Fruit fly (Drosophila melanogaster) whole organism, embryonic: Measurements from ENCODE around the gene Sfxn2.

Source experiments
- Antp ChIP-seq: fragments of 200-800 bp; sonication (Bioruptor generic); optimal IDR thresholded peaks from 3 replicates; lab custom pipeline; 2016; ENCODE audit warnings: missing biosample characterization, missing genetic modification characterization
- Bteb2 ChIP-seq: fragments of 200-800 bp; sonication (Bioruptor generic); optimal IDR thresholded peaks from 2 replicates; lab custom pipeline; 2016; ENCODE audit warnings: missing biosample characterization, missing genetic modification characterization
- CG10366 ChIP-seq: fragments of 200-800 bp; sonication (Bioruptor generic); IDR thresholded peaks from 2 replicates; pipeline ENCODE4 v1.3.6; 2022; ENCODE audit warnings: missing biosample characterization, missing genetic modification characterization
- CG10543 ChIP-seq: fragments of 200-800 bp; sonication (Bioruptor generic); optimal IDR thresholded peaks from 3 replicates; lab custom pipeline; 2017; ENCODE audit warnings: missing biosample characterization, mild to moderate bottlenecking, missing genetic modification characterization, moderate library complexity
- CG10654 ChIP-seq: fragments of 200-800 bp; sonication (Bioruptor generic); optimal IDR thresholded peaks from 2 replicates; lab custom pipeline; 2016; ENCODE audit warnings: missing biosample characterization, missing genetic modification characterization
- CG11398 ChIP-seq: fragments of 200-800 bp; sonication (Bioruptor generic); optimal IDR thresholded peaks from 2 replicates; lab custom pipeline; 2016; ENCODE audit warnings: missing biosample characterization, missing genetic modification characterization
- CG12104 ChIP-seq: fragments of 200-800 bp; sonication (Bioruptor generic); optimal IDR thresholded peaks from 3 replicates; lab custom pipeline; 2016; ENCODE audit warnings: missing biosample characterization, missing genetic modification characterization
- CG12769 ChIP-seq: fragments of 200-800 bp; sonication (Bioruptor generic); optimal IDR thresholded peaks from 2 replicates; lab custom pipeline; 2019; ENCODE audit warnings: missing biosample characterization, mild to moderate bottlenecking, missing genetic modification characterization, moderate library complexity
- CG13296 ChIP-seq: fragments of 200-800 bp; sonication (Bioruptor generic); optimal IDR thresholded peaks from 3 replicates; lab custom pipeline; 2018; ENCODE audit warnings: missing biosample characterization, mild to moderate bottlenecking, missing genetic modification characterization
- CG13424 ChIP-seq: fragments of 200-800 bp; sonication (Bioruptor generic); optimal IDR thresholded peaks from 2 replicates; lab custom pipeline; 2019; ENCODE audit warnings: missing biosample characterization, mild to moderate bottlenecking, missing genetic modification characterization, moderate library complexity
- CG16779 ChIP-seq: fragments of 200-800 bp; sonication (Bioruptor generic); IDR thresholded peaks from 2 replicates; pipeline ENCODE4 v1.3.6; 2022; ENCODE audit warnings: missing biosample characterization, missing genetic modification characterization
- CG16863 ChIP-seq: fragments of 200-800 bp; sonication (Bioruptor generic); optimal IDR thresholded peaks from 3 replicates; lab custom pipeline; 2016; ENCODE audit warnings: missing biosample characterization, missing genetic modification characterization
- CG17186 ChIP-seq: fragments of 200-800 bp; sonication (Bioruptor generic); optimal IDR thresholded peaks from 3 replicates; lab custom pipeline; 2017; ENCODE audit warnings: missing biosample characterization, missing genetic modification reagents, missing genetic modification characterization
- CG18262 ChIP-seq: fragments of 200-800 bp; optimal IDR thresholded peaks from 3 replicates; lab custom pipeline; 2019; ENCODE audit warnings: missing biosample characterization, mild to moderate bottlenecking, missing genetic modification characterization, moderate library complexity
- CG2889 ChIP-seq: fragments of 200-800 bp; sonication (Bioruptor generic); IDR thresholded peaks from 3 replicates; pipeline ENCODE4 v1.3.6; 2022; ENCODE audit warnings: missing biosample characterization, missing genetic modification characterization
- CG3163 ChIP-seq: fragments of 200-800 bp; sonication (Bioruptor generic); optimal IDR thresholded peaks from 3 replicates; lab custom pipeline; 2016; ENCODE audit warnings: missing biosample characterization, missing genetic modification characterization
- CG32772 ChIP-seq: fragments of 200-800 bp; sonication (Bioruptor generic); IDR thresholded peaks from 2 replicates; pipeline ENCODE4 v1.3.6; 2022; ENCODE audit warnings: missing biosample characterization, missing genetic modification characterization
- CG3995 ChIP-seq: fragments of 200-800 bp; sonication (Bioruptor generic); optimal IDR thresholded peaks from 3 replicates; lab custom pipeline; 2016; ENCODE audit warnings: missing biosample characterization, missing genetic modification characterization
- CG5245 ChIP-seq: fragments of 200-800 bp; sonication (Bioruptor generic); optimal IDR thresholded peaks from 3 replicates; lab custom pipeline; 2016; ENCODE audit warnings: missing biosample characterization, missing genetic modification characterization
- CG6654 ChIP-seq: fragments of 200-800 bp; sonication (Bioruptor generic); optimal IDR thresholded peaks from 2 replicates; lab custom pipeline; 2017; ENCODE audit warnings: missing biosample characterization, mild to moderate bottlenecking, missing genetic modification characterization
- CG6689 ChIP-seq: fragments of 200-800 bp; sonication (Bioruptor generic); IDR thresholded peaks from 2 replicates; pipeline ENCODE4 v1.3.6; 2022; ENCODE audit warnings: missing biosample characterization, missing genetic modification characterization
- CG7786 ChIP-seq: fragments of 200-800 bp; sonication (Bioruptor generic); optimal IDR thresholded peaks from 2 replicates; lab custom pipeline; 2016; ENCODE audit warnings: missing biosample characterization, missing genetic modification characterization
- CG7839 ChIP-seq: fragments of 200-800 bp; sonication (Bioruptor generic); optimal IDR thresholded peaks from 3 replicates; lab custom pipeline; 2018; ENCODE audit warnings: missing biosample characterization, mild to moderate bottlenecking, missing genetic modification characterization, moderate library complexity
- CG7963 ChIP-seq: fragments of 200-800 bp; sonication (Bioruptor generic); IDR thresholded peaks from 3 replicates; pipeline ENCODE4 v1.3.6; 2022; ENCODE audit warnings: missing biosample characterization, missing genetic modification characterization; ENCODE audit not compliant: partially characterized antibody
- CG8359 ChIP-seq: fragments of 200-800 bp; sonication (Bioruptor generic); optimal IDR thresholded peaks from 2 replicates; lab custom pipeline; 2017; ENCODE audit warnings: missing biosample characterization, mild to moderate bottlenecking, missing genetic modification characterization, borderline replicate concordance
- CG8765 ChIP-seq: fragments of 200-800 bp; sonication (Bioruptor generic); IDR thresholded peaks from 2 replicates; pipeline ENCODE4 v1.3.6; 2022; ENCODE audit warnings: missing biosample characterization, missing genetic modification characterization
- CTCF ChIP-seq: fragments of 200-800 bp; sonication (Bioruptor generic); optimal IDR thresholded peaks from 2 replicates; lab custom pipeline; 2017; ENCODE audit warnings: missing biosample characterization, mild to moderate bottlenecking, missing genetic modification characterization, moderate library complexity
- D19A ChIP-seq: fragments of 200-800 bp; optimal IDR thresholded peaks from 3 replicates; lab custom pipeline; 2019; ENCODE audit warnings: missing biosample characterization, mild to moderate bottlenecking, missing genetic modification characterization, moderate library complexity
- D19B ChIP-seq: fragments of 200-800 bp; sonication (Bioruptor generic); optimal IDR thresholded peaks from 2 replicates; lab custom pipeline; 2017; ENCODE audit warnings: missing biosample characterization, mild to moderate bottlenecking, missing genetic modification characterization
- Dad ChIP-seq: fragments of 200-800 bp; sonication (Bioruptor generic); optimal IDR thresholded peaks from 3 replicates; lab custom pipeline; 2016; ENCODE audit warnings: missing biosample characterization, missing genetic modification characterization
- E2f1 ChIP-seq: fragments of 200-800 bp; sonication (Bioruptor generic); IDR thresholded peaks from 2 replicates; pipeline ENCODE4 v1.3.6; 2022; ENCODE audit warnings: missing biosample characterization, missing genetic modification characterization
- Ets97D ChIP-seq: fragments of 200-800 bp; sonication (Bioruptor generic); optimal IDR thresholded peaks from 3 replicates; lab custom pipeline; 2016; ENCODE audit warnings: missing biosample characterization, missing genetic modification characterization
- H15 ChIP-seq: fragments of 200-800 bp; sonication (Bioruptor generic); IDR thresholded peaks from 3 replicates; pipeline ENCODE4 v1.3.6; 2022; ENCODE audit warnings: missing biosample characterization, missing genetic modification characterization
- HmgD ChIP-seq: fragments of 200-800 bp; sonication (Bioruptor generic); optimal IDR thresholded peaks from 3 replicates; lab custom pipeline; 2016; ENCODE audit warnings: missing biosample characterization, missing genetic modification characterization
- Hmx ChIP-seq: fragments of 200-800 bp; sonication (Bioruptor generic); optimal IDR thresholded peaks from 2 replicates; lab custom pipeline; 2016; ENCODE audit warnings: missing biosample characterization, missing genetic modification characterization
- Kr ChIP-seq: fragments of 200-800 bp; sonication (Bioruptor generic); optimal IDR thresholded peaks from 2 replicates; lab custom pipeline; 2017; ENCODE audit warnings: missing biosample characterization, mild to moderate bottlenecking, missing genetic modification characterization
- NC2β ChIP-seq: fragments of 200-800 bp; sonication (Bioruptor generic); optimal IDR thresholded peaks from 2 replicates; lab custom pipeline; 2016; ENCODE audit warnings: missing biosample characterization, missing genetic modification characterization
- NFAT ChIP-seq: fragments of 200-800 bp; sonication (Bioruptor generic); IDR thresholded peaks from 2 replicates; pipeline ENCODE4 v1.3.6; 2022; ENCODE audit warnings: missing biosample characterization, missing genetic modification characterization
- Rfx ChIP-seq: fragments of 200-800 bp; sonication (Bioruptor generic); IDR thresholded peaks from 2 replicates; pipeline ENCODE4 v1.3.6; 2022; ENCODE audit warnings: missing biosample characterization, missing genetic modification characterization
- Rx ChIP-seq: fragments of 200-800 bp; sonication (Bioruptor generic); IDR thresholded peaks from 2 replicates; pipeline ENCODE4 v1.3.6; 2022; ENCODE audit warnings: missing biosample characterization, missing genetic modification characterization
- Scr ChIP-seq: fragments of 200-800 bp; sonication (Bioruptor generic); IDR thresholded peaks from 2 replicates; pipeline ENCODE4 v1.3.6; 2022; ENCODE audit warnings: missing biosample characterization, missing genetic modification characterization; ENCODE audit not compliant: partially characterized antibody
- Sox102F ChIP-seq: fragments of 200-800 bp; sonication (Bioruptor generic); optimal IDR thresholded peaks from 2 replicates; lab custom pipeline; 2018; ENCODE audit warnings: missing biosample characterization, mild to moderate bottlenecking, missing genetic modification characterization, moderate library complexity
- Sry-δ ChIP-seq: fragments of 200-800 bp; sonication (Bioruptor generic); optimal IDR thresholded peaks from 2 replicates; lab custom pipeline; 2016; ENCODE audit warnings: missing biosample characterization, missing genetic modification characterization
- Trl ChIP-seq, 3 experiments: fragments of >200 bp in 2 of 3; fragments of 200-800 bp in 1 of 3; sonication (Bioruptor generic) in 1 of 3; optimal IDR thresholded peaks; 2 replicates in 1 of 3; 3 replicates in 2 of 3; lab custom pipeline; 2016 to 2017; ENCODE audit warnings: missing biosample characterization in 1 of 3, missing genetic modification characterization in 1 of 3
- amos ChIP-seq: fragments of 200-800 bp; sonication (Bioruptor generic); IDR thresholded peaks from 2 replicates; pipeline ENCODE4 v1.3.6; 2022; ENCODE audit warnings: missing biosample characterization, missing genetic modification characterization; ENCODE audit not compliant: partially characterized antibody
- aop ChIP-seq: fragments of 200-800 bp; sonication (Bioruptor generic); IDR thresholded peaks from 2 replicates; pipeline ENCODE4 v1.3.6; 2022; ENCODE audit warnings: missing biosample characterization, missing genetic modification characterization
- bowl ChIP-seq: fragments of 200-800 bp; sonication (Bioruptor generic); IDR thresholded peaks from 2 replicates; pipeline ENCODE4 v1.3.6; 2022; ENCODE audit warnings: missing biosample characterization, missing genetic modification characterization
- fd3F ChIP-seq: fragments of 200-800 bp; sonication (Bioruptor generic); optimal IDR thresholded peaks from 2 replicates; lab custom pipeline; 2018; ENCODE audit warnings: missing biosample characterization, mild to moderate bottlenecking, missing genetic modification characterization, moderate library complexity
- fd64A ChIP-seq: fragments of 200-800 bp; sonication (Bioruptor generic); optimal IDR thresholded peaks from 3 replicates; lab custom pipeline; 2018; ENCODE audit warnings: missing biosample characterization, mild to moderate bottlenecking, missing genetic modification characterization
- grn ChIP-seq: fragments of 200-800 bp; sonication (Bioruptor generic); optimal IDR thresholded peaks from 3 replicates; lab custom pipeline; 2017; ENCODE audit warnings: missing biosample characterization, missing genetic modification characterization
- trh ChIP-seq: fragments of 200-800 bp; sonication (Bioruptor generic); optimal IDR thresholded peaks from 2 replicates; lab custom pipeline; 2016; ENCODE audit warnings: missing biosample characterization, missing genetic modification characterization

Gene Sfxn2

DNA sequence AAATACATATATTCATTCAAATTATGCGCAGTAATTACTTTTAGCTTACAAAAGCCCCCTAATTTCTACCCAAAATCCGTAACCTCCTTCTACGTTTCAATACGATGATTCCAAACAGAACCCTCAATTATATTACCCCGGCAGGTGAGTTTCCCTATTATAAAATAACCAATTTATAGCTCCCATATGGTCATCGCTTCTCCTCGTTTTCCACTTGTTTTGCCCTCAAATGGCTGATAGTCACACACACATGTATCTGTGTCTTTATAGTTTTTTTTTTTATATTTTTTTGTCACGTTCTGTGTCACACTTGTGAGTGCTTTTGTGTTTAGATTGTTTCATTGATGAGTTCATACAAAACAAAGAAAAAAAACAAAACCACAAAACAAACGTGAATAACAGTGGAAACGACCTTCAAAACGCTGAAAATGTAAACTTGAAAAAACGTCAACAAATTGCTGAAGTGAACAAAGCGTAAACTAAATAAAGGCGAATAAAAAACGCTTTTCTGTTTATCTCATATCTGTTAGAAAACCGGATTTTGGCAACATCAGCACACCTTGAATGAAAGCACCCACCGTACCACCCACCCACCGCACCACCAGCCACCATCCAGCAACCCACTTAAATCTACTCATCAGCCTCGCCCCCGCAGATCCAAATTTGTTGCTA is 8.3 kb downstream of the Sfxn2 start (continued):
- TF ChIP-seq Ets97D (GFP tag; lab: Kevin White, UChicago) (no peak), amos (GFP tag; lab: Robert Waterston, UW) (no peak), fd3F (GFP tag; lab: Kevin White, UChicago) (no peak), CG10366 (no peak), CG10543 (GFP tag; lab: Kevin White, UChicago) (peak; percentile 69), Sox102F (GFP tag; lab: Kevin White, UChicago) (peak; percentile 56), CG8765 (GFP tag; lab: Robert Waterston, UW) (no peak), CG13296 (peak; percentile 3), CG16779 (no peak), CG12769 (peak; percentile 71), trh (GFP tag; lab: Kevin White, UChicago) (no peak), CG10654 (GFP tag; lab: Kevin White, UChicago) (no peak), CG6689 (GFP tag; lab: Robert Waterston, UW) (no peak; the same call in 1 of the 2 replicates), CG2889 (GFP tag; lab: Robert Waterston, UW) (no peak), aop (GFP tag; lab: Robert Waterston, UW) (no peak), CG8359 (no peak), Scr (GFP tag; lab: Robert Waterston, UW) (no peak), CG13424 (tag; lab: Kevin White, UChicago) (peak; percentile 14), CG5245 (GFP tag; lab: Kevin White, UChicago) (no peak), Kr (GFP tag; lab: Kevin White, UChicago) (no peak), CG12104 (GFP tag; lab: Kevin White, UChicago) (no peak), Dad (no peak), CG7786 (no peak), CG3995 (GFP tag; lab: Kevin White, UChicago) (peak; percentile 0), CG7963 (GFP tag; lab: Robert Waterston, UW) (no peak), NC2β (GFP tag; lab: Kevin White, UChicago) (no peak), CG17186 (GFP tag; lab: Kevin White, UChicago) (no peak), CTCF (GFP tag; lab: Kevin White, UChicago) (no peak), H15 (GFP tag; lab: Robert Waterston, UW) (no peak), bowl (GFP tag; lab: Robert Waterston, UW) (no peak), Sry-δ (GFP tag; lab: Kevin White, UChicago) (no peak), E2f1 (GFP tag; lab: Robert Waterston, UW) (no peak), Antp (GFP tag; lab: Kevin White, UChicago) (no peak), CG3163 (GFP tag; lab: Kevin White, UChicago) (no peak), Rfx (GFP tag; lab: Robert Waterston, UW) (peak; percentile 64), D19A (tag; lab: Kevin White, UChicago) (no peak), Rx (GFP tag; lab: Robert Waterston, UW) (no peak), CG7839 (tag; lab: Kevin White, UChicago) (peak; percentile 12), HmgD (GFP tag; lab: Kevin White, UChicago) (no peak), Trl (optimal IDR thresholded peaks at IDR 0.05; lab: Kevin White, UChicago) (no peak), Trl (GFP tag; optimal IDR thresholded peaks at IDR 0.05; lab: Kevin White, UChicago) (no peak), CG11398 (GFP tag; lab: Kevin White, UChicago) (no peak), D19B (peak; percentile 33), NFAT (GFP tag; lab: Robert Waterston, UW) (no peak), fd64A (GFP tag; lab: Kevin White, UChicago) (no peak), Bteb2 (GFP tag; lab: Kevin White, UChicago) (no peak), CG18262 (tag; lab: Kevin White, UChicago) (peak; percentile 9), Hmx (GFP tag; lab: Kevin White, UChicago) (no peak), grn (no peak), CG32772 (GFP tag; lab: Robert Waterston, UW) (no peak), CG16863 (no peak), CG6654 (no peak)
